Worm (Caenorhabditis elegans) whole organism, L2 larva: Measurements from ENCODE around the gene rga-1.
A peak's percentile ranks its signal among the peaks of the same experiment; 100 is the strongest.

Experiments used
- C34F6.9 ChIP-seq: fragments of 150-350 bp; optimal IDR thresholded peaks from 2 replicates; lab custom pipeline; 2014; ENCODE audit warnings: missing biosample characterization, missing genetic modification characterization
- F13H6.1 ChIP-seq: sonication (generic microtip); optimal IDR thresholded peaks from 2 replicates; lab custom pipeline; 2016; ENCODE audit warnings: missing genetic modification characterization, missing compliant biosample characterization
- R02D3.7 ChIP-seq: fragments of 150-350 bp; optimal IDR thresholded peaks from 2 replicates; lab custom pipeline; 2014; ENCODE audit warnings: missing biosample characterization, missing genetic modification characterization
- Y55F3AM.14 ChIP-seq: fragments of 200-800 bp; sonication (Bioruptor generic); optimal IDR thresholded peaks from 2 replicates; lab custom pipeline; 2018; ENCODE audit warnings: mild to moderate bottlenecking, missing genetic modification characterization, missing compliant biosample characterization
- ZK546.5 ChIP-seq: sonication (generic microtip); optimal IDR thresholded peaks from 2 replicates; lab custom pipeline; 2017; ENCODE audit warnings: missing biosample characterization, missing genetic modification characterization
- alr-1 ChIP-seq: fragments of 150-350 bp; optimal IDR thresholded peaks from 2 replicates; lab custom pipeline; 2014; ENCODE audit warnings: missing biosample characterization, missing genetic modification characterization
- aly-2 ChIP-seq: fragments of 150-350 bp; optimal IDR thresholded peaks from 2 replicates; lab custom pipeline; 2014; ENCODE audit warnings: missing biosample characterization, missing genetic modification characterization
- ama-1 ChIP-seq: fragments of 150-350 bp; optimal IDR thresholded peaks from 2 replicates; lab custom pipeline; 2018; ENCODE audit warnings: inconsistent platforms
- blmp-1 ChIP-seq: sonication (generic microtip); optimal IDR thresholded peaks from 2 replicates; lab custom pipeline; 2017; ENCODE audit warnings: missing genetic modification characterization, mild to moderate bottlenecking, missing compliant biosample characterization, antibody characterized with exemption, moderate library complexity; ENCODE audit not compliant: insufficient read depth
- ceh-16 ChIP-seq: fragments of 150-350 bp; optimal IDR thresholded peaks from 2 replicates; lab custom pipeline; 2014; ENCODE audit warnings: missing biosample characterization, missing genetic modification characterization
- ceh-82 ChIP-seq: fragments of 150-350 bp; optimal IDR thresholded peaks from 2 replicates; lab custom pipeline; 2014; ENCODE audit warnings: missing biosample characterization, missing genetic modification characterization
- crh-2 ChIP-seq: sonication (generic microtip); optimal IDR thresholded peaks from 2 replicates; lab custom pipeline; 2017; ENCODE audit warnings: missing biosample characterization, missing genetic modification characterization
- dmd-4 ChIP-seq: sonication (generic microtip); optimal IDR thresholded peaks from 2 replicates; lab custom pipeline; 2017; ENCODE audit warnings: missing biosample characterization, missing genetic modification characterization
- egl-27 ChIP-seq: sonication (generic microtip); optimal IDR thresholded peaks from 3 replicates; lab custom pipeline; 2017; ENCODE audit warnings: missing biosample characterization, missing genetic modification reagents, missing genetic modification characterization
- elt-1 ChIP-seq: fragments of 150-350 bp; optimal IDR thresholded peaks from 2 replicates; lab custom pipeline; 2014; ENCODE audit warnings: missing biosample characterization, missing genetic modification characterization
- elt-3 ChIP-seq: sonication (generic microtip); optimal IDR thresholded peaks from 2 replicates; lab custom pipeline; 2017; ENCODE audit warnings: missing biosample characterization, missing genetic modification characterization
- fos-1 ChIP-seq: fragments of 150-350 bp; optimal IDR thresholded peaks from 2 replicates; lab custom pipeline; 2014; ENCODE audit warnings: missing biosample characterization, missing genetic modification characterization
- gmeb-1 ChIP-seq: fragments of 150-350 bp; optimal IDR thresholded peaks from 2 replicates; lab custom pipeline; 2014; ENCODE audit warnings: missing biosample characterization, missing genetic modification characterization
- lin-11 ChIP-seq: fragments of 150-350 bp; sonication (generic microtip); optimal IDR thresholded peaks from 2 replicates; lab custom pipeline; 2014; ENCODE audit warnings: missing biosample characterization, missing genetic modification characterization, inconsistent platforms, mixed read lengths
- lin-13 ChIP-seq: fragments of 150-350 bp; optimal IDR thresholded peaks from 2 replicates; lab custom pipeline; 2014; ENCODE audit warnings: missing biosample characterization, missing genetic modification reagents, missing genetic modification characterization
- lin-39 ChIP-seq: fragments of 150-350 bp; optimal IDR thresholded peaks from 2 replicates; lab custom pipeline; 2014; ENCODE audit warnings: missing biosample characterization, missing genetic modification reagents, missing genetic modification characterization
- lsy-2 ChIP-seq, 2 experiments: fragments of 150-350 bp in 1 of 2; sonication (generic microtip) in 1 of 2; optimal IDR thresholded peaks; 2 replicates each; lab custom pipeline; 2014 to 2017; ENCODE audit warnings: missing biosample characterization in 2 of 2, missing genetic modification characterization in 2 of 2
- mab-5 ChIP-seq: fragments of 150-350 bp; optimal IDR thresholded peaks from 2 replicates; lab custom pipeline; 2014; ENCODE audit warnings: missing biosample characterization, missing genetic modification characterization
- mbf-1 ChIP-seq: sonication (generic microtip); optimal IDR thresholded peaks from 2 replicates; lab custom pipeline; 2017; ENCODE audit warnings: missing biosample characterization, missing genetic modification characterization
- mdl-1 ChIP-seq, 2 experiments: fragments of 150-350 bp in 1 of 2; sonication (generic microtip) in 1 of 2; optimal IDR thresholded peaks; 2 replicates each; lab custom pipeline; 2017; ENCODE audit warnings: missing biosample characterization in 2 of 2, missing genetic modification characterization in 2 of 2
- nhr-10 ChIP-seq: sonication (generic microtip); optimal IDR thresholded peaks from 2 replicates; lab custom pipeline; 2017; ENCODE audit warnings: missing biosample characterization, missing genetic modification characterization
- nhr-12 ChIP-seq: fragments of 150-350 bp; optimal IDR thresholded peaks from 2 replicates; lab custom pipeline; 2014; ENCODE audit warnings: missing biosample characterization, missing genetic modification characterization
- nhr-129 ChIP-seq: fragments of 150-350 bp; optimal IDR thresholded peaks from 2 replicates; lab custom pipeline; 2014; ENCODE audit warnings: missing biosample characterization, missing genetic modification characterization
- nhr-21 ChIP-seq: fragments of 150-350 bp; optimal IDR thresholded peaks from 2 replicates; lab custom pipeline; 2014; ENCODE audit warnings: missing biosample characterization, missing genetic modification characterization
- nhr-23 ChIP-seq: fragments of 150-350 bp; optimal IDR thresholded peaks from 2 replicates; lab custom pipeline; 2014; ENCODE audit warnings: missing biosample characterization, missing genetic modification reagents, missing genetic modification characterization
- nhr-237 ChIP-seq: fragments of 150-350 bp; optimal IDR thresholded peaks from 2 replicates; lab custom pipeline; 2014; ENCODE audit warnings: missing biosample characterization, missing genetic modification characterization
- nhr-25 ChIP-seq: fragments of 150-350 bp; sonication (generic microtip); optimal IDR thresholded peaks from 3 replicates; lab custom pipeline; 2014; ENCODE audit warnings: missing biosample characterization, missing genetic modification characterization
- nhr-6 ChIP-seq: fragments of 150-350 bp; optimal IDR thresholded peaks from 2 replicates; lab custom pipeline; 2014; ENCODE audit warnings: missing biosample characterization, missing genetic modification characterization
- nhr-77 ChIP-seq: fragments of 150-350 bp; optimal IDR thresholded peaks from 2 replicates; lab custom pipeline; 2014; ENCODE audit warnings: missing biosample characterization, missing genetic modification characterization
- peb-1 ChIP-seq: fragments of 150-350 bp; optimal IDR thresholded peaks from 2 replicates; lab custom pipeline; 2014; ENCODE audit warnings: missing biosample characterization, missing genetic modification characterization
- sem-4 ChIP-seq: fragments of 150-350 bp; optimal IDR thresholded peaks from 2 replicates; lab custom pipeline; 2014; ENCODE audit warnings: missing biosample characterization, missing genetic modification reagents, missing genetic modification characterization
- skn-1 ChIP-seq: sonication (generic microtip); optimal IDR thresholded peaks from 2 replicates; lab custom pipeline; 2017; ENCODE audit warnings: missing biosample characterization, missing genetic modification characterization
- sma-3 ChIP-seq: sonication (generic microtip); optimal IDR thresholded peaks from 2 replicates; lab custom pipeline; 2016; ENCODE audit warnings: missing genetic modification reagents, missing genetic modification characterization, missing compliant biosample characterization
- sma-9 ChIP-seq, 2 experiments: fragments of 150-350 bp in 1 of 2; sonication (generic microtip) in 1 of 2; optimal IDR thresholded peaks; 2 replicates each; lab custom pipeline; 2014 to 2016; ENCODE audit warnings: missing genetic modification characterization in 2 of 2, mild to moderate bottlenecking in 1 of 2, missing biosample characterization in 1 of 2, missing compliant biosample characterization in 1 of 2, missing genetic modification reagents in 1 of 2, moderate library complexity in 1 of 2
- snpc-4 ChIP-seq: fragments of 150-350 bp; optimal IDR thresholded peaks from 2 replicates; lab custom pipeline; 2014; ENCODE audit warnings: missing biosample characterization, missing genetic modification characterization
- unc-39 ChIP-seq: fragments of 150-350 bp; optimal IDR thresholded peaks from 2 replicates; lab custom pipeline; 2014; ENCODE audit warnings: missing biosample characterization, missing genetic modification characterization
- unc-55 ChIP-seq: fragments of 150-350 bp; sonication (generic microtip); optimal IDR thresholded peaks from 3 replicates; lab custom pipeline; 2014; ENCODE audit warnings: missing biosample characterization, missing genetic modification reagents, missing genetic modification characterization
- unc-62 ChIP-seq: fragments of 150-350 bp; optimal IDR thresholded peaks from 2 replicates; lab custom pipeline; 2014; ENCODE audit warnings: missing biosample characterization, missing genetic modification reagents, missing genetic modification characterization
- zag-1 ChIP-seq: fragments of 150-350 bp; optimal IDR thresholded peaks from 2 replicates; lab custom pipeline; 2014; ENCODE audit warnings: missing biosample characterization, missing genetic modification characterization
- ztf-1 ChIP-seq: fragments of 200-800 bp; sonication (Bioruptor generic); conservative IDR thresholded peaks from 2 replicates; pipeline ENCODE4 v1.3.6; 2022; ENCODE audit warnings: missing genetic modification characterization, missing compliant biosample characterization
- ztf-11 ChIP-seq: sonication (generic microtip); optimal IDR thresholded peaks from 2 replicates; lab custom pipeline; 2017; ENCODE audit warnings: missing biosample characterization, missing genetic modification characterization
- ztf-4 ChIP-seq: fragments of 150-350 bp; optimal IDR thresholded peaks from 2 replicates; lab custom pipeline; 2014; ENCODE audit warnings: missing biosample characterization, missing genetic modification characterization

The rga-1 gene

ce11 chrII:11485200-11485599 lies 20.5 kb downstream of the rga-1 start, which contains the start of gene twk-5:
TSS of gene twk-5 (minus strand) at chrII:11485300.
- TF ChIP-seq nhr-12 = no peak
- peak; percentile 8 for TF ChIP-seq blmp-1 (tag; lab: Kevin White, UChicago)
- TF ChIP-seq, all 48 proteins: peak for 1

- TF ChIP-seq nhr-25 (tag; lab: Kevin White, UChicago) (peak; percentile 19), nhr-12 (no peak), sma-3 (GFP tag; lab: Kevin White, UChicago) (peak; percentile 13)
These were observed 22.1 kb downstream of the rga-1 start, which contains the start of gene ttr-18 for ce11 chrII:11486698-11487234. TSS of gene ttr-18 (minus strand) at chrII:11486748.

- TF ChIP-seq mab-5 (tag; lab: Kevin White, UChicago) (no peak), ceh-16 (tag; lab: Kevin White, UChicago) (no peak), lsy-2 (tag; optimal IDR thresholded peaks at IDR 0.05; lab: Kevin White, UChicago) (no peak), ztf-11 (tag; lab: Kevin White, UChicago) (no peak), dmd-4 (tag; lab: Kevin White, UChicago) (no peak)
These were observed 23.3 kb downstream of the rga-1 start, which contains the start of gene B0334.13 for ce11 chrII:11487999-11488398. TSS of gene B0334.13 (plus strand) at chrII:11488299.

ce11 chrII:11492843-11493242 lies 28.1 kb downstream of the rga-1 start, which contains the start of gene hacl-1:
TSS of gene hacl-1 (minus strand) at chrII:11492963.
- TF ChIP-seq ztf-1 (GFP tag; lab: Robert Waterston, UW) = no peak
- no peak for TF ChIP-seq nhr-10 (tag; lab: Kevin White, UChicago)
- peak; percentile 7 for TF ChIP-seq ztf-4 (tag; lab: Kevin White, UChicago)
- peak; percentile 63 for TF ChIP-seq sma-3 (GFP tag; lab: Kevin White, UChicago)
- no peak for TF ChIP-seq ZK546.5
- TF ChIP-seq ceh-82 = no peak
- TF ChIP-seq elt-1 (tag; lab: Kevin White, UChicago) = no peak
- no peak for TF ChIP-seq nhr-23
- TF ChIP-seq sem-4 (tag; lab: Kevin White, UChicago) = no peak
- no peak for TF ChIP-seq elt-3
- TF ChIP-seq ama-1 (lab: Kevin White, UChicago) = no peak
- no peak for TF ChIP-seq nhr-6 (tag; lab: Kevin White, UChicago)
- no peak for TF ChIP-seq snpc-4 (tag; lab: Kevin White, UChicago)
- TF ChIP-seq alr-1 (tag; lab: Kevin White, UChicago) = no peak
- TF ChIP-seq nhr-129 = no peak
- no peak for TF ChIP-seq Y55F3AM.14 (GFP tag; lab: Kevin White, UChicago)
- no peak for TF ChIP-seq skn-1
- no peak for TF ChIP-seq lin-39 (tag; lab: Kevin White, UChicago)
- peak; percentile 19 for TF ChIP-seq C34F6.9 (tag; lab: Kevin White, UChicago)
- no peak for TF ChIP-seq zag-1 (tag; lab: Kevin White, UChicago)
- TF ChIP-seq R02D3.7 (tag; lab: Kevin White, UChicago) = no peak
- no peak for TF ChIP-seq mdl-1 (tag; optimal IDR thresholded peaks at IDR 0.05; lab: Kevin White, UChicago)
- TF ChIP-seq unc-62 (GFP tag; lab: Kevin White, UChicago) = no peak
- TF ChIP-seq F13H6.1 (tag; lab: Kevin White, UChicago) = no peak
- TF ChIP-seq egl-27 = no peak
- TF ChIP-seq gmeb-1 = no peak
- TF ChIP-seq ztf-11 (tag; lab: Kevin White, UChicago) = no peak
- peak; percentile 35 for TF ChIP-seq fos-1 (tag; lab: Kevin White, UChicago)
- no peak for TF ChIP-seq blmp-1 (tag; lab: Kevin White, UChicago)
- no peak for TF ChIP-seq unc-39 (tag; lab: Kevin White, UChicago)
- TF ChIP-seq nhr-237 (tag; lab: Kevin White, UChicago) = no peak
- TF ChIP-seq ceh-16 (tag; lab: Kevin White, UChicago) = no peak
- no peak for TF ChIP-seq nhr-12
- TF ChIP-seq lin-11 = no peak
- TF ChIP-seq nhr-77 (tag; lab: Kevin White, UChicago) = no peak
- TF ChIP-seq mab-5 (tag; lab: Kevin White, UChicago) = no peak
- TF ChIP-seq unc-55 (GFP tag; lab: Kevin White, UChicago) = no peak
- TF ChIP-seq lin-13 (GFP tag; lab: Kevin White, UChicago) = no peak
- TF ChIP-seq mbf-1 (tag; lab: Kevin White, UChicago) = no peak
- peak; percentile 68 for TF ChIP-seq nhr-21
- TF ChIP-seq peb-1 (tag; lab: Kevin White, UChicago) = no peak
- TF ChIP-seq lsy-2 (tag; optimal IDR thresholded peaks at IDR 0.05; lab: Kevin White, UChicago) = peak; percentile 0 to 38
- no peak for TF ChIP-seq dmd-4 (tag; lab: Kevin White, UChicago)
- no peak for TF ChIP-seq aly-2 (tag; lab: Kevin White, UChicago)
- peak; percentile 63 for TF ChIP-seq crh-2 (tag; lab: Kevin White, UChicago)
- TF ChIP-seq sma-9 (GFP tag; optimal IDR thresholded peaks at IDR 0.05; lab: Kevin White, UChicago) = peak; percentile 12
- TF ChIP-seq sma-9 (tag; optimal IDR thresholded peaks at IDR 0.05; lab: Kevin White, UChicago) = no peak
